Fruit fly (Drosophila melanogaster): ENCODE measurements around the gene CG12224.
"Not testable (repeated sequence)": the region's sequence is repeated elsewhere in the genome, so short reads cannot be mapped to it uniquely, and the experiment has no call there.

The CG12224 gene

DNA sequence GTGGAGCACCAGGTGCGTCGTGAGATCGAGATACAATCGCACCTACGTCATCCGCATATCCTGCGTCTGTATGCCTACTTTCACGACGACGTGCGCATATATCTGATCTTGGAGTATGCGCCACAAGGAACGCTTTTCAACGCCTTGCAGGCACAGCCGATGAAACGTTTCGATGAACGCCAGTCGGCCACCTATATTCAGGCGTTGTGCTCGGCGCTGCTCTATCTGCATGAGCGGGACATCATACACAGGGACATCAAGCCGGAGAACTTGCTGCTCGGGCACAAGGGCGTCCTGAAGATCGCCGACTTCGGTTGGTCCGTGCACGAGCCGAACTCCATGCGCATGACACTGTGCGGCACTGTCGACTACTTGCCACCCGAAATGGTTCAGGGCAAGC is 17.9 kb downstream of the CG12224 start:
- TF ChIP-seq Hr96 (GFP tag; optimal IDR thresholded peaks at IDR 0.05), result no peak
- no peak for TF ChIP-seq kay (GFP tag; ENCODE audit: borderline replicate concordance)
- TF ChIP-seq Crg-1 (GFP tag; optimal IDR thresholded peaks at IDR 0.05), result no peak
- no peak for TF ChIP-seq bab1 (GFP tag; optimal IDR thresholded peaks at IDR 0.05)

DNA sequence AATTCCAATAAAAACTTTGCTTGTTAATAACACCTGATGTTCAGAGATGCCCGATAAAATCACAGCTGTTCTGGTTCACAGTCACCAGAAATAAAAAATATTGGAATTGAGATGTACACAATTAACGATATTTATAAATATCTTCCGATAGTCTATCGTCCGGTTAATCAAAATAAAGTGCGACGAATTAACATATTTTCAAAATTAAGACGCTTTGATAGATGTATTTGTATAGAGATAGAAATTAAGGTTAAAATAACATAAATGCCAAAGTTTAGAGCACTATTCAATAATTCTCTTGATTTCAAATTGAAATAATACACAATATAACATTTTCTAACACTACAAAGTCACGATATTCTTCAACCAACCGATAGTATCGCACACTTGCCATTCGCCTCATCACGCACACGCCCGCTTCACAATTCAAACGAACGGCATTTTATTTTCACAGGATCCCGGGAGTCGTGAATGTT is 19.1 kb downstream of the CG12224 start, which contains the start of the genes CG3281 and aurA:
Gene CG3281 (minus strand): TSS at position 67 of the 476 bp plus-strand sequence.
Gene aurA (plus strand): TSS at position 386 of the 476 bp plus-strand sequence.
- no peak for TF ChIP-seq cnc (optimal IDR thresholded peaks at IDR 0.05)
- peak; percentile 83 for TF ChIP-seq Hr96 (GFP tag; optimal IDR thresholded peaks at IDR 0.05)
- TF ChIP-seq Clk (GFP tag; optimal IDR thresholded peaks at IDR 0.05), result peak; percentile 80
- TF ChIP-seq bab1 (GFP tag; optimal IDR thresholded peaks at IDR 0.05), result peak; percentile 91
- peak; percentile 94 for TF ChIP-seq toe (GFP tag; optimal IDR thresholded peaks at IDR 0.05)
- TF ChIP-seq ovo (GFP tag; optimal IDR thresholded peaks at IDR 0.05), result peak; percentile 86
- TF ChIP-seq cic (GFP tag; optimal IDR thresholded peaks at IDR 0.05), result peak; percentile 7
- TF ChIP-seq CG33017 (tag; optimal IDR thresholded peaks at IDR 0.05), result peak; percentile 48
- peak; percentile 81 for TF ChIP-seq Crg-1 (GFP tag; optimal IDR thresholded peaks at IDR 0.05)
- peak; percentile 58 for TF ChIP-seq Mnt (GFP tag; optimal IDR thresholded peaks at IDR 0.05)
- TF ChIP-seq CG5204 (GFP tag; optimal IDR thresholded peaks at IDR 0.05), result peak; percentile 90
- peak; percentile 93 for TF ChIP-seq CG1620 (GFP tag; optimal IDR thresholded peaks at IDR 0.05)
- peak; percentile 72 for TF ChIP-seq pad (GFP tag; optimal IDR thresholded peaks at IDR 0.05)
- TF ChIP-seq CG11617 (GFP tag; optimal IDR thresholded peaks at IDR 0.05), result peak; percentile 81
- TF ChIP-seq kay (GFP tag; ENCODE audit: borderline replicate concordance), result no peak
- TF ChIP-seq CG14711 (tag; optimal IDR thresholded peaks at IDR 0.05), result peak; percentile 69
- peak; percentile 54 for TF ChIP-seq CG7045 (GFP tag; optimal IDR thresholded peaks at IDR 0.05)
- TF ChIP-seq CG7101 (tag; optimal IDR thresholded peaks at IDR 0.05), result peak; percentile 80
- peak; percentile 47 for TF ChIP-seq tj (GFP tag; optimal IDR thresholded peaks at IDR 0.05)
- peak; percentile 60 for TF ChIP-seq CG12768 (GFP tag; optimal IDR thresholded peaks at IDR 0.05)

- TF ChIP-seq CG14711 (tag; optimal IDR thresholded peaks at IDR 0.05); Crg-1 (GFP tag; optimal IDR thresholded peaks at IDR 0.05); pad (GFP tag; optimal IDR thresholded peaks at IDR 0.05): not testable (repeated sequence)
Observed at dm6 chr3R:11958235-11958634, 23.6 kb downstream of the CG12224 start, which contains the start of gene Hsp70Ab. Hsp70Ab (plus strand) TSS chr3R:11958535.

DNA sequence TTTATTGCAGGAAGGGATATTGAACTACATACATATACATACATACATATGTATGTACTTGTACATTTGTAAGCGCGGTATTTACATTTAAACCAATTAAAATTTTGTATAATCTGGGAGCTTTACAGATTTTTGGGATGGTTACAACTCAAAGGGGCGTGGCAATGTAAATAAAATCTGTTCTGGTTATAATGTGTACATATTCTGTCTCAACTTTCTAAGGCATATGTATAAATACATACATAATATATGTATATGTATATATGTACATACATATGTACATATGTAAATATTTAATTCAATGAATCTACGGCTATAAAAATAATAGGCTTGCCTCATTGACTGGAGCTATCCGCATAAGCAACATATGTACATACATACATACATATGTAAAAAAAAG is 24.5 kb downstream of the CG12224 start:
- TF ChIP-seq CG1620 (GFP tag; optimal IDR thresholded peaks at IDR 0.05) (no peak), pad (GFP tag; optimal IDR thresholded peaks at IDR 0.05) (no peak), toe (GFP tag; optimal IDR thresholded peaks at IDR 0.05) (no peak), cnc (optimal IDR thresholded peaks at IDR 0.05) (no peak), CG11617 (GFP tag; optimal IDR thresholded peaks at IDR 0.05) (no peak), CG33017 (tag; optimal IDR thresholded peaks at IDR 0.05) (no peak), bab1 (GFP tag; optimal IDR thresholded peaks at IDR 0.05) (no peak), tj (GFP tag; optimal IDR thresholded peaks at IDR 0.05) (no peak), cic (GFP tag; optimal IDR thresholded peaks at IDR 0.05) (no peak), CG7101 (tag; optimal IDR thresholded peaks at IDR 0.05) (no peak), CG7045 (GFP tag; optimal IDR thresholded peaks at IDR 0.05) (no peak), Mnt (GFP tag; optimal IDR thresholded peaks at IDR 0.05) (no peak)

dm6 chr3R:11956444-11956843 is 25.4 kb downstream of the CG12224 start, which contains the start of gene Hsp70Aa:
Hsp70Aa (minus strand) TSS chr3R:11956544.
- TF ChIP-seq CG5204, Crg-1, cic (GFP tag; optimal IDR thresholded peaks at IDR 0.05): not testable (repeated sequence)

- TF ChIP-seq toe (GFP tag; optimal IDR thresholded peaks at IDR 0.05), result no peak
- no peak for TF ChIP-seq CG7101 (tag; optimal IDR thresholded peaks at IDR 0.05)
- no peak for TF ChIP-seq tj (GFP tag; optimal IDR thresholded peaks at IDR 0.05)
- no peak for TF ChIP-seq pad (GFP tag; optimal IDR thresholded peaks at IDR 0.05)
- TF ChIP-seq cnc (optimal IDR thresholded peaks at IDR 0.05), result no peak
- TF ChIP-seq Hr96 (GFP tag; optimal IDR thresholded peaks at IDR 0.05), result no peak
- no peak for TF ChIP-seq Clk (GFP tag; optimal IDR thresholded peaks at IDR 0.05)
- TF ChIP-seq ovo (GFP tag; optimal IDR thresholded peaks at IDR 0.05), result peak; percentile 35
- TF ChIP-seq CG5204 (GFP tag; optimal IDR thresholded peaks at IDR 0.05), result peak; percentile 16
- TF ChIP-seq CG1620 (GFP tag; optimal IDR thresholded peaks at IDR 0.05), result no peak
Observed at dm6 chr3R:11949387-11950029, 32.4 kb downstream of the CG12224 start, which contains the start of gene CG31211. CG31211 (plus strand) TSS chr3R:11949680.

dm6 chr3R:11948903-11949358 is 32.9 kb downstream of the CG12224 start, which contains the start of gene Cad87A:
Cad87A (minus strand) TSS chr3R:11949129.
- TF ChIP-seq Mnt (GFP tag; optimal IDR thresholded peaks at IDR 0.05) (peak; percentile 41), CG11617 (GFP tag; optimal IDR thresholded peaks at IDR 0.05) (no peak), tj (GFP tag; optimal IDR thresholded peaks at IDR 0.05) (peak; percentile 49)

All from whole organism, adult.